Worm (Caenorhabditis elegans): ENCODE results near the gene gcy-29.

ce11 chrII:14494414-14494463, 54.4 kb downstream of the gcy-29 start, which contains the start of gene cysl-2:
- TF ChIP-seq hmbx-1 (tag; optimal IDR thresholded peaks at IDR 0.05) (no peak), ama-1 (optimal IDR thresholded peaks at IDR 0.05) (no peak), ceh-36 (tag; optimal IDR thresholded peaks at IDR 0.05) (no peak), flt-1 (GFP tag; IDR thresholded peaks at IDR 0.05) (no peak)

All from whole organism, early embryonic.